Worm (Caenorhabditis elegans): Measurements from ENCODE around the gene K02D10.2.

- TF ChIP-seq pha-4 (tag; optimal IDR thresholded peaks at IDR 0.05) (no peak), ama-1 (optimal IDR thresholded peaks at IDR 0.05) (no peak), madf-2 (tag; optimal IDR thresholded peaks at IDR 0.05) (no peak), ceh-9 (tag; optimal IDR thresholded peaks at IDR 0.05) (no peak), fkh-10 (GFP tag; optimal IDR thresholded peaks at IDR 0.05) (no peak), K09A11.1 (tag; optimal IDR thresholded peaks at IDR 0.05; ENCODE audit: insufficient read depth) (no peak), nfya-1 (tag; optimal IDR thresholded peaks at IDR 0.05) (no peak), hlh-30 (tag; optimal IDR thresholded peaks at IDR 0.05; ENCODE audit: insufficient read depth) (no peak), F13H6.1 (tag; optimal IDR thresholded peaks at IDR 0.05) (no peak), elt-2 (tag; optimal IDR thresholded peaks at IDR 0.05) (no peak), rnt-1 (tag; optimal IDR thresholded peaks at IDR 0.05) (no peak), hlh-15 (tag; optimal IDR thresholded peaks at IDR 0.05) (no peak)
Observed at ce11 chrIII:8771162-8771561, at the start of gene K02D10.2.
